Fruit fly (Drosophila melanogaster) whole organism, embryonic: ENCODE data around the gene CG16865.

Source experiments
- Adf1 ChIP-seq: fragments of 200-800 bp; sonication (Bioruptor generic); IDR thresholded peaks from 2 replicates; pipeline ENCODE4 v1.3.6; 2022; ENCODE audit warnings: missing biosample characterization, missing genetic modification characterization
- BEAF-32 ChIP-seq: fragments of 200-800 bp; sonication (Bioruptor generic); optimal IDR thresholded peaks from 3 replicates; lab custom pipeline; 2017; ENCODE audit warnings: missing biosample characterization, missing genetic modification characterization, mild to moderate bottlenecking, moderate library complexity, missing genetic modification reagents
- Bdp1 ChIP-seq: fragments of 200-800 bp; sonication (Bioruptor generic); optimal IDR thresholded peaks from 3 replicates; lab custom pipeline; 2016; ENCODE audit warnings: missing biosample characterization, missing genetic modification characterization
- CG10147 ChIP-seq: fragments of 200-800 bp; sonication (Bioruptor generic); optimal IDR thresholded peaks from 2 replicates; lab custom pipeline; 2019; ENCODE audit warnings: missing biosample characterization, mild to moderate bottlenecking, missing genetic modification characterization, moderate library complexity
- CG10654 ChIP-seq: fragments of 200-800 bp; sonication (Bioruptor generic); optimal IDR thresholded peaks from 2 replicates; lab custom pipeline; 2016; ENCODE audit warnings: missing biosample characterization, missing genetic modification characterization
- CG11085 ChIP-seq: fragments of 200-800 bp; sonication (Bioruptor generic); IDR thresholded peaks from 2 replicates; pipeline ENCODE4 v1.3.6; 2022; ENCODE audit warnings: missing biosample characterization, missing genetic modification characterization
- CG12104 ChIP-seq: fragments of 200-800 bp; sonication (Bioruptor generic); optimal IDR thresholded peaks from 3 replicates; lab custom pipeline; 2016; ENCODE audit warnings: missing biosample characterization, missing genetic modification characterization
- CG12769 ChIP-seq: fragments of 200-800 bp; sonication (Bioruptor generic); optimal IDR thresholded peaks from 2 replicates; lab custom pipeline; 2019; ENCODE audit warnings: missing biosample characterization, mild to moderate bottlenecking, missing genetic modification characterization, moderate library complexity
- CG13424 ChIP-seq: fragments of 200-800 bp; sonication (Bioruptor generic); optimal IDR thresholded peaks from 2 replicates; lab custom pipeline; 2019; ENCODE audit warnings: missing biosample characterization, mild to moderate bottlenecking, missing genetic modification characterization, moderate library complexity
- CG13894 ChIP-seq: fragments of 200-800 bp; sonication (Bioruptor generic); optimal IDR thresholded peaks from 3 replicates; lab custom pipeline; 2018; ENCODE audit warnings: missing biosample characterization, mild to moderate bottlenecking, missing genetic modification characterization, moderate library complexity
- CG2875 ChIP-seq: fragments of 200-800 bp; sonication (Bioruptor generic); optimal IDR thresholded peaks from 2 replicates; lab custom pipeline; 2017; ENCODE audit warnings: missing biosample characterization, mild to moderate bottlenecking, missing genetic modification characterization, missing genetic modification reagents
- CG30431 ChIP-seq: fragments of 200-800 bp; sonication (Bioruptor generic); optimal IDR thresholded peaks from 2 replicates; lab custom pipeline; 2017; ENCODE audit warnings: missing biosample characterization, missing genetic modification characterization
- CG34224 ChIP-seq: fragments of 200-800 bp; sonication (Bioruptor generic); IDR thresholded peaks from 3 replicates; pipeline ENCODE4 v1.3.6; 2022; ENCODE audit warnings: missing biosample characterization, missing genetic modification characterization; ENCODE audit not compliant: partially characterized antibody
- CG4360 ChIP-seq: fragments of 200-800 bp; sonication (Bioruptor generic); IDR thresholded peaks from 2 replicates; pipeline ENCODE4 v1.3.6; 2022; ENCODE audit warnings: missing biosample characterization, missing genetic modification characterization
- CG6175 ChIP-seq: fragments of 200-800 bp; sonication (Bioruptor generic); IDR thresholded peaks from 3 replicates; pipeline ENCODE4 v1.3.6; 2022; ENCODE audit warnings: missing biosample characterization, missing genetic modification characterization
- CG7357 ChIP-seq: fragments of 200-800 bp; sonication (Bioruptor generic); IDR thresholded peaks from 3 replicates; pipeline ENCODE4 v1.3.6; 2022; ENCODE audit warnings: missing biosample characterization, missing genetic modification characterization
- CG7928 ChIP-seq: fragments of 200-800 bp; sonication (Bioruptor generic); optimal IDR thresholded peaks from 2 replicates; lab custom pipeline; 2017; ENCODE audit warnings: missing biosample characterization, mild to moderate bottlenecking, missing genetic modification characterization
- CG9215 ChIP-seq: fragments of 200-800 bp; sonication (Bioruptor generic); IDR thresholded peaks from 2 replicates; pipeline ENCODE4 v1.3.6; 2022; ENCODE audit warnings: missing biosample characterization, missing genetic modification characterization
- Deaf1 ChIP-seq: fragments of 200-800 bp; optimal IDR thresholded peaks from 3 replicates; lab custom pipeline; 2019; ENCODE audit warnings: missing biosample characterization, mild to moderate bottlenecking, missing genetic modification characterization, moderate library complexity
- Doc2 ChIP-seq: fragments of 200-800 bp; sonication (Bioruptor generic); IDR thresholded peaks from 2 replicates; pipeline ENCODE4 v1.3.6; 2022; ENCODE audit warnings: missing biosample characterization, missing genetic modification characterization
- Doc3 ChIP-seq: fragments of 200-800 bp; sonication (Bioruptor generic); IDR thresholded peaks from 3 replicates; pipeline ENCODE4 v1.3.6; 2022; ENCODE audit warnings: missing biosample characterization, missing genetic modification characterization; ENCODE audit not compliant: partially characterized antibody
- Elba2 ChIP-seq: fragments of 200-800 bp; sonication (Bioruptor generic); optimal IDR thresholded peaks from 3 replicates; lab custom pipeline; 2016; ENCODE audit warnings: missing biosample characterization, missing genetic modification characterization
- Fer2 ChIP-seq: fragments of 200-800 bp; sonication (Bioruptor generic); optimal IDR thresholded peaks from 2 replicates; lab custom pipeline; 2018; ENCODE audit warnings: missing biosample characterization, mild to moderate bottlenecking, missing genetic modification characterization, moderate library complexity
- Max ChIP-seq: fragments of 200-800 bp; sonication (Bioruptor generic); optimal IDR thresholded peaks from 2 replicates; lab custom pipeline; 2016; ENCODE audit warnings: missing biosample characterization, mild to moderate bottlenecking, missing genetic modification characterization
- Med ChIP-seq: fragments of 200-800 bp; sonication (Bioruptor generic); peaks from one replicate; lab custom pipeline; 2016; ENCODE audit warnings: missing biosample characterization, missing genetic modification characterization, mild to moderate bottlenecking, inconsistent platforms, moderate library complexity
- Optix ChIP-seq: fragments of 200-800 bp; sonication (Bioruptor generic); IDR thresholded peaks from 3 replicates; pipeline ENCODE4 v1.3.6; 2022; ENCODE audit warnings: missing biosample characterization, missing genetic modification characterization
- Six4 ChIP-seq: fragments of 200-800 bp; sonication (Bioruptor generic); optimal IDR thresholded peaks from 2 replicates; lab custom pipeline; 2016; ENCODE audit warnings: missing biosample characterization, missing genetic modification characterization
- TFAM ChIP-seq: fragments of 200-800 bp; sonication (Bioruptor generic); optimal IDR thresholded peaks from 2 replicates; lab custom pipeline; 2017; ENCODE audit warnings: missing biosample characterization, missing genetic modification characterization, inconsistent platforms
- chm ChIP-seq: fragments of 200-800 bp; sonication (Bioruptor generic); IDR thresholded peaks from 2 replicates; pipeline ENCODE4 v1.3.6; 2022; ENCODE audit warnings: missing biosample characterization, missing genetic modification characterization
- chn ChIP-seq: fragments of 200-800 bp; sonication (Bioruptor generic); optimal IDR thresholded peaks from 2 replicates; lab custom pipeline; 2016; ENCODE audit warnings: missing biosample characterization, missing genetic modification characterization
- corto ChIP-seq: fragments of 200-800 bp; sonication (Bioruptor generic); optimal IDR thresholded peaks from 2 replicates; lab custom pipeline; 2016; ENCODE audit warnings: missing biosample characterization, mild to moderate bottlenecking, missing genetic modification characterization, moderate library complexity
- cwo ChIP-seq: fragments of 200-800 bp; sonication (Bioruptor generic); optimal IDR thresholded peaks from 3 replicates; lab custom pipeline; 2017; ENCODE audit warnings: missing biosample characterization, missing genetic modification characterization, mild to moderate bottlenecking, moderate library complexity, missing genetic modification reagents
- dati ChIP-seq: fragments of 200-800 bp; sonication (Bioruptor generic); IDR thresholded peaks from 2 replicates; pipeline ENCODE4 v1.3.6; 2022; ENCODE audit warnings: missing biosample characterization, missing genetic modification characterization
- dimm ChIP-seq: fragments of 200-800 bp; sonication (Bioruptor generic); IDR thresholded peaks from 2 replicates; pipeline ENCODE4 v1.3.6; 2022; ENCODE audit warnings: missing biosample characterization, missing genetic modification characterization
- fru ChIP-seq: fragments of >200 bp; optimal IDR thresholded peaks from 2 replicates; lab custom pipeline; 2017
- gt ChIP-seq: fragments of 200-800 bp; sonication (Bioruptor generic); IDR thresholded peaks from 2 replicates; pipeline ENCODE4 v1.3.6; 2022; ENCODE audit warnings: missing biosample characterization, missing genetic modification characterization
- her ChIP-seq: fragments of 200-800 bp; sonication (Bioruptor generic); optimal IDR thresholded peaks from 2 replicates; lab custom pipeline; 2016; ENCODE audit warnings: missing biosample characterization, missing genetic modification characterization
- insv ChIP-seq, 2 experiments: fragments of 200-800 bp; sonication (Bioruptor generic); optimal IDR thresholded peaks; 3 replicates each; lab custom pipeline; 2016 to 2018; ENCODE audit warnings: missing biosample characterization in 2 of 2, missing genetic modification characterization in 2 of 2
- kni ChIP-seq: fragments of 200-800 bp; sonication (Bioruptor generic); optimal IDR thresholded peaks from 3 replicates; lab custom pipeline; 2017; ENCODE audit warnings: mild to moderate bottlenecking, missing biosample characterization, missing genetic modification reagents, missing genetic modification characterization
- lbe ChIP-seq: fragments of 200-800 bp; sonication (Bioruptor generic); optimal IDR thresholded peaks from 2 replicates; lab custom pipeline; 2016; ENCODE audit warnings: missing biosample characterization, mild to moderate bottlenecking, missing genetic modification characterization
- run ChIP-seq: fragments of 200-800 bp; sonication (Bioruptor generic); optimal IDR thresholded peaks from 3 replicates; lab custom pipeline; 2018; ENCODE audit warnings: missing biosample characterization, mild to moderate bottlenecking, missing genetic modification characterization
- sd ChIP-seq: fragments of 200-800 bp; sonication (Bioruptor generic); optimal IDR thresholded peaks from 3 replicates; lab custom pipeline; 2018; ENCODE audit warnings: missing biosample characterization, mild to moderate bottlenecking, missing genetic modification characterization, moderate library complexity
- sens-2 ChIP-seq: fragments of 200-800 bp; sonication (Bioruptor generic); IDR thresholded peaks from 2 replicates; pipeline ENCODE4 v1.3.6; 2022; ENCODE audit warnings: missing biosample characterization, missing genetic modification characterization
- so ChIP-seq: fragments of 200-800 bp; sonication (Bioruptor generic); IDR thresholded peaks from 3 replicates; pipeline ENCODE4 v1.3.6; 2022; ENCODE audit warnings: missing biosample characterization, missing genetic modification characterization
- sr ChIP-seq: fragments of 200-800 bp; sonication (Bioruptor generic); IDR thresholded peaks from 3 replicates; pipeline ENCODE4 v1.3.6; 2022; ENCODE audit warnings: missing biosample characterization, missing genetic modification characterization
- stwl ChIP-seq: fragments of 200-800 bp; sonication (Bioruptor generic); optimal IDR thresholded peaks from 3 replicates; lab custom pipeline; 2018; ENCODE audit warnings: missing biosample characterization, mild to moderate bottlenecking, missing genetic modification characterization, moderate library complexity
- usp ChIP-seq: fragments of >200 bp; optimal IDR thresholded peaks from 2 replicates; lab custom pipeline; 2017; ENCODE audit warnings: missing biosample characterization, missing genetic modification characterization
- vvl ChIP-seq: fragments of 200-800 bp; sonication (Bioruptor generic); IDR thresholded peaks from 2 replicates; pipeline ENCODE4 v1.3.6; 2022; ENCODE audit warnings: missing biosample characterization, missing genetic modification characterization
- z ChIP-seq: fragments of 200-800 bp; sonication (Bioruptor generic); IDR thresholded peaks from 3 replicates; pipeline ENCODE4 v1.3.6; 2022; ENCODE audit warnings: missing biosample characterization, missing genetic modification characterization
- zfh1 ChIP-seq: fragments of 200-800 bp; sonication (Bioruptor generic); IDR thresholded peaks from 3 replicates; pipeline ENCODE4 v1.3.6; 2022; ENCODE audit warnings: missing biosample characterization, missing genetic modification characterization

Gene CG16865

dm6 chr2L:13835959-13836358 is 24.6 kb downstream of the CG16865 start (continued):
- TF ChIP-seq CG30431 (GFP tag; lab: Kevin White, UChicago) = no peak
- no peak for TF ChIP-seq Bdp1 (GFP tag; lab: Kevin White, UChicago)
- peak; percentile 71; the same call in 2 of the 3 replicates for TF ChIP-seq sr (GFP tag; lab: Robert Waterston, UW)
- TF ChIP-seq Doc2 (GFP tag; lab: Robert Waterston, UW) = 0 out of 2 replicates have a peak, but pooled peaks have one; percentile 13
- TF ChIP-seq chm = 0 out of 2 replicates have a peak, but pooled peaks have one; percentile 31
- TF ChIP-seq, all 482 proteins: peak for 14

- TF ChIP-seq kni (GFP tag; lab: Kevin White, UChicago) = peak; percentile 48
- TF ChIP-seq CG9215 = no peak
- TF ChIP-seq CG10147 (GFP tag; lab: Kevin White, UChicago) = no peak
- TF ChIP-seq Med (GFP tag; lab: Kevin White, UChicago) = peak; percentile 4
- TF ChIP-seq chn (GFP tag; lab: Kevin White, UChicago) = no peak
- no peak for TF ChIP-seq CG2875 (GFP tag; lab: Kevin White, UChicago)
- TF ChIP-seq TFAM (GFP tag; lab: Kevin White, UChicago) = no peak
- TF ChIP-seq usp (GFP tag; lab: Kevin White, UChicago) = no peak
- no peak for TF ChIP-seq BEAF-32 (GFP tag; lab: Kevin White, UChicago)
- 0 out of 2 replicates have a peak, but pooled peaks have one; percentile 52 for TF ChIP-seq vvl (GFP tag; lab: Robert Waterston, UW)
- TF ChIP-seq her (GFP tag; lab: Kevin White, UChicago) = no peak
- peak; percentile 48; the same call in 1 of the 2 replicates for TF ChIP-seq Adf1
- no peak for TF ChIP-seq dimm (GFP tag; lab: Robert Waterston, UW)
- TF ChIP-seq Max (GFP tag; lab: Kevin White, UChicago) = no peak
- TF ChIP-seq z (GFP tag; lab: Robert Waterston, UW) = no peak
- TF ChIP-seq stwl (tag; lab: Kevin White, UChicago) = no peak
- TF ChIP-seq CG7357 (GFP tag; lab: Robert Waterston, UW) = no peak
- no peak for TF ChIP-seq run
- TF ChIP-seq insv (GFP tag; optimal IDR thresholded peaks at IDR 0.05; lab: Kevin White, UChicago) = peak in 1 of 2 experiments; percentile 89
- no peak for TF ChIP-seq gt (GFP tag; lab: Robert Waterston, UW)
- peak; percentile 72 for TF ChIP-seq sd (tag; lab: Kevin White, UChicago)
- TF ChIP-seq corto (GFP tag; lab: Kevin White, UChicago) = peak; percentile 16
- no peak for TF ChIP-seq CG10654 (GFP tag; lab: Kevin White, UChicago)
- TF ChIP-seq Doc3 (GFP tag; lab: Robert Waterston, UW) = no peak
- TF ChIP-seq dati (GFP tag; lab: Robert Waterston, UW) = no peak
- peak; percentile 92; the same call in 2 of the 3 replicates for TF ChIP-seq CG6175
- TF ChIP-seq Fer2 = no peak
- TF ChIP-seq CG13894 (tag; lab: Kevin White, UChicago) = peak; percentile 25
- peak; percentile 79 for TF ChIP-seq CG12769 (tag; lab: Kevin White, UChicago)
- TF ChIP-seq sens-2 = no peak
- no peak for TF ChIP-seq CG7928
- peak; percentile 32; the same call in 1 of the 3 replicates for TF ChIP-seq so
- TF ChIP-seq Six4 (GFP tag; lab: Kevin White, UChicago) = no peak
- TF ChIP-seq CG4360 = 0 out of 2 replicates have a peak, but pooled peaks have one; percentile 18
- no peak for TF ChIP-seq CG12104 (GFP tag; lab: Kevin White, UChicago)
- no peak for TF ChIP-seq CG11085 (GFP tag; lab: Robert Waterston, UW)
- no peak for TF ChIP-seq CG13424 (tag; lab: Kevin White, UChicago)
- TF ChIP-seq zfh1 = no peak
- peak; percentile 41 for TF ChIP-seq Elba2 (GFP tag; lab: Kevin White, UChicago)
- no peak for TF ChIP-seq fru
- TF ChIP-seq Optix (GFP tag; lab: Robert Waterston, UW) = no peak
- TF ChIP-seq cwo = peak; percentile 83
- TF ChIP-seq CG34224 (GFP tag; lab: Robert Waterston, UW) = 0 out of 3 replicates have a peak, but pooled peaks have one; percentile 34
- TF ChIP-seq Deaf1 (tag; lab: Kevin White, UChicago) = peak; percentile 56
- peak; percentile 45 for TF ChIP-seq lbe
These were observed 26.3 kb downstream of the CG16865 start for dm6 chr2L:13837579-13837978.
